Worm (Caenorhabditis elegans): ENCODE measurements around the gene F09C6.16.

F09C6.16 gene

ce11 chrV:16904612-16905011 lies 5.2 kb downstream of the F09C6.16 start, which contains the start of gene nhr-262:
Gene nhr-262 (plus strand): TSS chrV:16904912.
- no peak for TF ChIP-seq unc-62 (GFP tag; optimal IDR thresholded peaks at IDR 0.05)

- TF ChIP-seq unc-62 (GFP tag; optimal IDR thresholded peaks at IDR 0.05) = no peak
Observed at ce11 chrV:16902726-16903125, 7.0 kb downstream of the F09C6.16 start, which contains the start of gene srd-68. Gene srd-68 (minus strand): TSS chrV:16902826.

ce11 chrV:16899355-16899754 lies 10.4 kb downstream of the F09C6.16 start, which contains the start of gene fbxa-45:
Gene fbxa-45 (minus strand): TSS chrV:16899455.
- TF ChIP-seq unc-62 (GFP tag; optimal IDR thresholded peaks at IDR 0.05) = no peak

- no peak for TF ChIP-seq unc-62 (GFP tag; optimal IDR thresholded peaks at IDR 0.05)
Observed at ce11 chrV:16893440-16893839, 16.3 kb downstream of the F09C6.16 start, which contains the start of gene F09C6.15. Gene F09C6.15 (plus strand): TSS chrV:16893740.

- no peak for TF ChIP-seq unc-62 (GFP tag; optimal IDR thresholded peaks at IDR 0.05)
Observed at ce11 chrV:16888788-16889325, 20.9 kb downstream of the F09C6.16 start, which contains the start of the genes ifas-2 and fbxa-44. Gene ifas-2 (minus strand): TSS chrV:16888888. Gene fbxa-44 (plus strand): TSS chrV:16889275.

ce11 chrV:16884744-16885143 lies 25.0 kb downstream of the F09C6.16 start, which contains the start of gene F09C6.13:
Gene F09C6.13 (plus strand): TSS chrV:16885044.
- TF ChIP-seq unc-62 (GFP tag; optimal IDR thresholded peaks at IDR 0.05) = no peak

- TF ChIP-seq unc-62 (GFP tag; optimal IDR thresholded peaks at IDR 0.05) = no peak
Observed at ce11 chrV:16882260-16882918, 27.4 kb downstream of the F09C6.16 start, which contains the start of the genes F09C6.11 and F09C6.12. Gene F09C6.11 (minus strand): TSS chrV:16882310. Gene F09C6.12 (plus strand): TSS chrV:16882868.

ce11 chrV:16880679-16881078 lies 29.1 kb downstream of the F09C6.16 start, which contains the start of gene F09C6.14:
Gene F09C6.14 (plus strand): TSS chrV:16880979.
- no peak for TF ChIP-seq unc-62 (GFP tag; optimal IDR thresholded peaks at IDR 0.05)

- no peak for TF ChIP-seq unc-62 (GFP tag; optimal IDR thresholded peaks at IDR 0.05)
Observed at ce11 chrV:16880054-16880453, 29.7 kb downstream of the F09C6.16 start, which contains the start of gene F09C6.3. Gene F09C6.3 (minus strand): TSS chrV:16880154.

- no peak for TF ChIP-seq unc-62 (GFP tag; optimal IDR thresholded peaks at IDR 0.05)
Observed at ce11 chrV:16879532-16879931, 30.2 kb downstream of the F09C6.16 start.

- TF ChIP-seq unc-62 (GFP tag; optimal IDR thresholded peaks at IDR 0.05) = no peak
Observed at ce11 chrV:16874966-16875365, 34.8 kb downstream of the F09C6.16 start, which contains the start of gene F49A5.10. Gene F49A5.10 (plus strand): TSS chrV:16875266.

ce11 chrV:16873642-16874041 lies 36.1 kb downstream of the F09C6.16 start, which contains the start of gene srw-23:
Gene srw-23 (plus strand): TSS chrV:16873942.
- TF ChIP-seq unc-62 (GFP tag; optimal IDR thresholded peaks at IDR 0.05) = no peak

ce11 chrV:16871387-16871786 lies 38.4 kb downstream of the F09C6.16 start, which contains the start of gene thn-4:
Gene thn-4 (minus strand): TSS chrV:16871487.
- no peak for TF ChIP-seq unc-62 (GFP tag; optimal IDR thresholded peaks at IDR 0.05)

- no peak for TF ChIP-seq unc-62 (GFP tag; optimal IDR thresholded peaks at IDR 0.05)
Observed at ce11 chrV:16869740-16870139, 40.0 kb downstream of the F09C6.16 start, which contains the start of gene clec-33. Gene clec-33 (minus strand): TSS chrV:16869840.

ce11 chrV:16865404-16865803 lies 44.4 kb downstream of the F09C6.16 start, which contains the start of gene clec-28:
Gene clec-28 (plus strand): TSS chrV:16865704.
- TF ChIP-seq unc-62 (GFP tag; optimal IDR thresholded peaks at IDR 0.05) = no peak

- TF ChIP-seq unc-62 (GFP tag; optimal IDR thresholded peaks at IDR 0.05) = no peak
Observed at ce11 chrV:16861719-16862118, 48.1 kb downstream of the F09C6.16 start, which contains the start of the genes clec-32 and clec-24. Gene clec-32 (minus strand): TSS chrV:16861819. Gene clec-24 (plus strand): TSS chrV:16862012.
